Worm (Caenorhabditis elegans): Measurements from ENCODE around the gene trmt-10C.2.

DNA sequence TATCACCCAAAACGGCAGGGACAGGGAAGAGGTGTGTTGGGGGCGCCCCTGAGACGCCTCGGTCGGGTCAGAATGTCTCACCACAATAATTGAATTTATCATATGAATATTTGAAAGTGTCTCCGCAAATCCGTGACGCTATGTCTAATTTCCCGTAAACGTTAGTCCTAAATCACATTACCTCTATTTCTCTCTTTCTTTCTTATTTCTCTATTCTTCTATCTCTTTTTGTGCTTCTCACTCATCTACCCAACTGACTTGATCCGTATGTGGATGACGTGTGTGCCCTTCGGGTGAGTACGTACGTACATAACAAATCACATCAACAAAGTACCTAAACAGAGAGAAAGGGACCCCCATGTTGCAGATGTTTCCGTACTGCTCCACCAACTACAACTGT, 28.7 kb upstream of the trmt-10C.2 start:
- TF ChIP-seq nhr-84 (tag; optimal IDR thresholded peaks at IDR 0.05) = no peak
- no peak for TF ChIP-seq aha-1 (tag; optimal IDR thresholded peaks at IDR 0.05)
- no peak for TF ChIP-seq nhr-76 (tag; optimal IDR thresholded peaks at IDR 0.05)
- TF ChIP-seq fos-1 (tag; optimal IDR thresholded peaks at IDR 0.05) = no peak
- no peak for TF ChIP-seq unc-62 (GFP tag; optimal IDR thresholded peaks at IDR 0.05)
- no peak for TF ChIP-seq mdl-1 (tag; optimal IDR thresholded peaks at IDR 0.05)
- TF ChIP-seq nhr-12 (tag; optimal IDR thresholded peaks at IDR 0.05) = no peak
- TF ChIP-seq tbx-2 (tag; optimal IDR thresholded peaks at IDR 0.05) = no peak
- TF ChIP-seq nhr-11 (tag; optimal IDR thresholded peaks at IDR 0.05) = no peak
- no peak for TF ChIP-seq zag-1 (tag; optimal IDR thresholded peaks at IDR 0.05)
- TF ChIP-seq nhr-28 (tag; optimal IDR thresholded peaks at IDR 0.05) = no peak
